Fruit fly (Drosophila melanogaster) whole organism, embryonic: ENCODE data around the gene CG7550.
A peak's percentile ranks its signal among the peaks of the same experiment; 100 is the strongest.

Experiments used
- Adf1 ChIP-seq: fragments of 200-800 bp; sonication (Bioruptor generic); IDR thresholded peaks from 2 replicates; pipeline ENCODE4 v1.3.6; 2022; ENCODE audit warnings: missing biosample characterization, missing genetic modification characterization
- Antp ChIP-seq: fragments of 200-800 bp; sonication (Bioruptor generic); optimal IDR thresholded peaks from 3 replicates; lab custom pipeline; 2016; ENCODE audit warnings: missing biosample characterization, missing genetic modification characterization
- Asciz ChIP-seq: fragments of 200-800 bp; sonication (Bioruptor generic); optimal IDR thresholded peaks from 2 replicates; lab custom pipeline; 2017; ENCODE audit warnings: missing biosample characterization, mild to moderate bottlenecking, missing genetic modification characterization, missing genetic modification reagents
- CG10147 ChIP-seq: fragments of 200-800 bp; sonication (Bioruptor generic); optimal IDR thresholded peaks from 2 replicates; lab custom pipeline; 2019; ENCODE audit warnings: missing biosample characterization, mild to moderate bottlenecking, missing genetic modification characterization, moderate library complexity
- CG1024 ChIP-seq: fragments of 200-800 bp; sonication (Bioruptor generic); IDR thresholded peaks from 2 replicates; pipeline ENCODE4 v1.3.6; 2022; ENCODE audit warnings: missing biosample characterization, missing genetic modification characterization
- CG10959 ChIP-seq: fragments of 200-800 bp; sonication (Bioruptor generic); IDR thresholded peaks from 2 replicates; pipeline ENCODE4 v1.3.6; 2022; ENCODE audit warnings: missing biosample characterization, missing genetic modification characterization
- CG11696 ChIP-seq: fragments of 200-800 bp; sonication (Bioruptor generic); IDR thresholded peaks from 2 replicates; pipeline ENCODE4 v1.3.6; 2022; ENCODE audit warnings: missing biosample characterization, missing genetic modification characterization
- CG13296 ChIP-seq: fragments of 200-800 bp; sonication (Bioruptor generic); optimal IDR thresholded peaks from 3 replicates; lab custom pipeline; 2018; ENCODE audit warnings: missing biosample characterization, mild to moderate bottlenecking, missing genetic modification characterization
- CG15601 ChIP-seq: fragments of 200-800 bp; sonication (Bioruptor generic); optimal IDR thresholded peaks from 3 replicates; lab custom pipeline; 2019; ENCODE audit warnings: missing biosample characterization, mild to moderate bottlenecking, missing genetic modification characterization, moderate library complexity
- CG17328 ChIP-seq: fragments of 200-800 bp; sonication (Bioruptor generic); IDR thresholded peaks from 2 replicates; pipeline ENCODE4 v1.3.6; 2022; ENCODE audit warnings: missing biosample characterization, missing genetic modification characterization
- CG1792 ChIP-seq: fragments of 200-800 bp; sonication (Bioruptor generic); optimal IDR thresholded peaks from 2 replicates; lab custom pipeline; 2016; ENCODE audit warnings: missing biosample characterization, missing genetic modification characterization
- CG3163 ChIP-seq: fragments of 200-800 bp; sonication (Bioruptor generic); optimal IDR thresholded peaks from 3 replicates; lab custom pipeline; 2016; ENCODE audit warnings: missing biosample characterization, missing genetic modification characterization
- CG34224 ChIP-seq: fragments of 200-800 bp; sonication (Bioruptor generic); IDR thresholded peaks from 3 replicates; pipeline ENCODE4 v1.3.6; 2022; ENCODE audit warnings: missing biosample characterization, missing genetic modification characterization; ENCODE audit not compliant: partially characterized antibody
- CG42726 ChIP-seq: fragments of 200-800 bp; sonication (Bioruptor generic); IDR thresholded peaks from 2 replicates; pipeline ENCODE4 v1.3.6; 2022; ENCODE audit warnings: missing biosample characterization, missing genetic modification characterization; ENCODE audit not compliant: partially characterized antibody
- CG4360 ChIP-seq: fragments of 200-800 bp; sonication (Bioruptor generic); IDR thresholded peaks from 2 replicates; pipeline ENCODE4 v1.3.6; 2022; ENCODE audit warnings: missing biosample characterization, missing genetic modification characterization
- CG6813 ChIP-seq: fragments of 200-800 bp; sonication (Bioruptor generic); optimal IDR thresholded peaks from 2 replicates; lab custom pipeline; 2017; ENCODE audit warnings: missing biosample characterization, missing genetic modification characterization, mild to moderate bottlenecking, moderate library complexity, missing genetic modification reagents
- CG7372 ChIP-seq: fragments of 200-800 bp; sonication (Bioruptor generic); IDR thresholded peaks from 2 replicates; pipeline ENCODE4 v1.3.6; 2022; ENCODE audit warnings: missing biosample characterization, missing genetic modification characterization
- CG7928 ChIP-seq: fragments of 200-800 bp; sonication (Bioruptor generic); optimal IDR thresholded peaks from 2 replicates; lab custom pipeline; 2017; ENCODE audit warnings: missing biosample characterization, mild to moderate bottlenecking, missing genetic modification characterization
- CG8089 ChIP-seq: fragments of 200-800 bp; sonication (Bioruptor generic); optimal IDR thresholded peaks from 3 replicates; lab custom pipeline; 2016; ENCODE audit warnings: missing biosample characterization, missing genetic modification characterization
- Dad ChIP-seq: fragments of 200-800 bp; sonication (Bioruptor generic); optimal IDR thresholded peaks from 3 replicates; lab custom pipeline; 2016; ENCODE audit warnings: missing biosample characterization, missing genetic modification characterization
- Dref ChIP-seq: fragments of 200-800 bp; sonication (Bioruptor generic); IDR thresholded peaks from 2 replicates; pipeline ENCODE4 v1.3.6; 2022; ENCODE audit warnings: missing biosample characterization, missing genetic modification characterization
- Fer2 ChIP-seq: fragments of 200-800 bp; sonication (Bioruptor generic); optimal IDR thresholded peaks from 2 replicates; lab custom pipeline; 2018; ENCODE audit warnings: missing biosample characterization, mild to moderate bottlenecking, missing genetic modification characterization, moderate library complexity
- HLHmδ ChIP-seq: fragments of 200-800 bp; sonication (Bioruptor generic); optimal IDR thresholded peaks from 2 replicates; lab custom pipeline; 2018; ENCODE audit warnings: missing biosample characterization, mild to moderate bottlenecking, missing genetic modification characterization, moderate library complexity
- Hey ChIP-seq: fragments of 200-800 bp; sonication (Bioruptor generic); optimal IDR thresholded peaks from 3 replicates; lab custom pipeline; 2018; ENCODE audit warnings: missing biosample characterization, mild to moderate bottlenecking, missing genetic modification characterization
- HmgD ChIP-seq: fragments of 200-800 bp; sonication (Bioruptor generic); optimal IDR thresholded peaks from 3 replicates; lab custom pipeline; 2016; ENCODE audit warnings: missing biosample characterization, missing genetic modification characterization
- PHDP ChIP-seq: fragments of 200-800 bp; sonication (Bioruptor generic); optimal IDR thresholded peaks from 3 replicates; lab custom pipeline; 2018; ENCODE audit warnings: missing biosample characterization, mild to moderate bottlenecking, missing genetic modification characterization, moderate library complexity
- Pdp1 ChIP-seq, 2 experiments: fragments of 200-800 bp; sonication (Bioruptor generic); optimal IDR thresholded peaks; 3 replicates each; lab custom pipeline; 2016; ENCODE audit warnings: missing biosample characterization in 2 of 2, missing genetic modification characterization in 2 of 2, mild to moderate bottlenecking in 1 of 2, moderate library complexity in 1 of 2
- Tbp ChIP-seq: fragments of >200 bp; optimal IDR thresholded peaks from 2 replicates; lab custom pipeline; 2018; ENCODE audit warnings: missing biosample characterization, missing genetic modification characterization
- bbx ChIP-seq: fragments of 200-800 bp; sonication (Bioruptor generic); IDR thresholded peaks from 2 replicates; pipeline ENCODE4 v1.3.6; 2022; ENCODE audit warnings: missing biosample characterization, missing genetic modification characterization; ENCODE audit not compliant: partially characterized antibody
- bsh ChIP-seq, 2 experiments: fragments of 200-800 bp; sonication (Bioruptor generic); optimal IDR thresholded peaks; 2 replicates each; lab custom pipeline; 2017 to 2018; ENCODE audit warnings: mild to moderate bottlenecking in 2 of 2, missing biosample characterization in 2 of 2, missing genetic modification characterization in 2 of 2, moderate library complexity in 1 of 2
- chm ChIP-seq: fragments of 200-800 bp; sonication (Bioruptor generic); IDR thresholded peaks from 2 replicates; pipeline ENCODE4 v1.3.6; 2022; ENCODE audit warnings: missing biosample characterization, missing genetic modification characterization
- chn ChIP-seq: fragments of 200-800 bp; sonication (Bioruptor generic); optimal IDR thresholded peaks from 2 replicates; lab custom pipeline; 2016; ENCODE audit warnings: missing biosample characterization, missing genetic modification characterization
- crol ChIP-seq: fragments of 200-800 bp; sonication (Bioruptor generic); IDR thresholded peaks from 2 replicates; pipeline ENCODE4 v1.3.6; 2022; ENCODE audit warnings: missing biosample characterization, missing genetic modification characterization
- crp ChIP-seq, 2 experiments: fragments of 200-800 bp; sonication (Bioruptor generic); optimal IDR thresholded peaks; 2 replicates in 1 of 2; 3 replicates in 1 of 2; lab custom pipeline; 2017; ENCODE audit warnings: missing biosample characterization in 2 of 2, missing genetic modification characterization in 2 of 2, mild to moderate bottlenecking in 1 of 2, moderate library complexity in 1 of 2
- dan ChIP-seq: fragments of 200-800 bp; sonication (Bioruptor generic); IDR thresholded peaks from 2 replicates; pipeline ENCODE4 v1.3.6; 2022; ENCODE audit warnings: missing biosample characterization, missing genetic modification characterization
- ems ChIP-seq: fragments of 200-800 bp; sonication (Bioruptor generic); optimal IDR thresholded peaks from 3 replicates; lab custom pipeline; 2016; ENCODE audit warnings: missing biosample characterization, missing genetic modification characterization
- eyg ChIP-seq: fragments of 200-800 bp; sonication (Bioruptor generic); optimal IDR thresholded peaks from 3 replicates; lab custom pipeline; 2016; ENCODE audit warnings: missing biosample characterization, missing genetic modification characterization
- fu2 ChIP-seq: fragments of 200-800 bp; sonication (Bioruptor generic); optimal IDR thresholded peaks from 2 replicates; lab custom pipeline; 2016; ENCODE audit warnings: missing biosample characterization, missing genetic modification characterization
- gsb ChIP-seq: fragments of 200-800 bp; sonication (Bioruptor generic); IDR thresholded peaks from 2 replicates; pipeline ENCODE4 v1.3.6; 2022; ENCODE audit warnings: missing biosample characterization, missing genetic modification characterization
- gt ChIP-seq: fragments of 200-800 bp; sonication (Bioruptor generic); IDR thresholded peaks from 2 replicates; pipeline ENCODE4 v1.3.6; 2022; ENCODE audit warnings: missing biosample characterization, missing genetic modification characterization
- pb ChIP-seq: fragments of 200-800 bp; sonication (Bioruptor generic); optimal IDR thresholded peaks from 3 replicates; lab custom pipeline; 2016; ENCODE audit warnings: missing biosample characterization, missing genetic modification characterization
- pfk ChIP-seq: fragments of 200-800 bp; sonication (Bioruptor generic); optimal IDR thresholded peaks from 2 replicates; lab custom pipeline; 2018; ENCODE audit warnings: missing biosample characterization, mild to moderate bottlenecking, missing genetic modification characterization, moderate library complexity
- sim ChIP-seq: fragments of 200-800 bp; sonication (Bioruptor generic); IDR thresholded peaks from 2 replicates; pipeline ENCODE4 v1.3.6; 2022; ENCODE audit warnings: missing biosample characterization, missing genetic modification characterization
- sisA ChIP-seq: fragments of 200-800 bp; sonication (Bioruptor generic); IDR thresholded peaks from 2 replicates; pipeline ENCODE4 v1.3.6; 2022; ENCODE audit warnings: missing biosample characterization, missing genetic modification characterization
- slou ChIP-seq: fragments of 200-800 bp; sonication (Bioruptor generic); optimal IDR thresholded peaks from 3 replicates; lab custom pipeline; 2016; ENCODE audit warnings: missing biosample characterization, missing genetic modification characterization
- sob ChIP-seq: fragments of 200-800 bp; sonication (Bioruptor generic); IDR thresholded peaks from 2 replicates; pipeline ENCODE4 v1.3.6; 2022; ENCODE audit warnings: missing biosample characterization, missing genetic modification characterization
- sqz ChIP-seq: fragments of 200-800 bp; sonication (Bioruptor generic); optimal IDR thresholded peaks from 3 replicates; lab custom pipeline; 2018; ENCODE audit warnings: missing biosample characterization, mild to moderate bottlenecking, missing genetic modification characterization
- ttk ChIP-seq: fragments of 200-800 bp; sonication (Bioruptor generic); IDR thresholded peaks from 2 replicates; pipeline ENCODE4 v2.1.2; 2022; ENCODE audit warnings: missing biosample characterization, missing genetic modification characterization
- tx ChIP-seq: fragments of 200-800 bp; sonication (Bioruptor generic); optimal IDR thresholded peaks from 2 replicates; lab custom pipeline; 2016; ENCODE audit warnings: missing biosample characterization, missing genetic modification characterization
- vvl ChIP-seq: fragments of 200-800 bp; sonication (Bioruptor generic); IDR thresholded peaks from 2 replicates; pipeline ENCODE4 v1.3.6; 2022; ENCODE audit warnings: missing biosample characterization, missing genetic modification characterization

The CG7550 gene

DNA sequence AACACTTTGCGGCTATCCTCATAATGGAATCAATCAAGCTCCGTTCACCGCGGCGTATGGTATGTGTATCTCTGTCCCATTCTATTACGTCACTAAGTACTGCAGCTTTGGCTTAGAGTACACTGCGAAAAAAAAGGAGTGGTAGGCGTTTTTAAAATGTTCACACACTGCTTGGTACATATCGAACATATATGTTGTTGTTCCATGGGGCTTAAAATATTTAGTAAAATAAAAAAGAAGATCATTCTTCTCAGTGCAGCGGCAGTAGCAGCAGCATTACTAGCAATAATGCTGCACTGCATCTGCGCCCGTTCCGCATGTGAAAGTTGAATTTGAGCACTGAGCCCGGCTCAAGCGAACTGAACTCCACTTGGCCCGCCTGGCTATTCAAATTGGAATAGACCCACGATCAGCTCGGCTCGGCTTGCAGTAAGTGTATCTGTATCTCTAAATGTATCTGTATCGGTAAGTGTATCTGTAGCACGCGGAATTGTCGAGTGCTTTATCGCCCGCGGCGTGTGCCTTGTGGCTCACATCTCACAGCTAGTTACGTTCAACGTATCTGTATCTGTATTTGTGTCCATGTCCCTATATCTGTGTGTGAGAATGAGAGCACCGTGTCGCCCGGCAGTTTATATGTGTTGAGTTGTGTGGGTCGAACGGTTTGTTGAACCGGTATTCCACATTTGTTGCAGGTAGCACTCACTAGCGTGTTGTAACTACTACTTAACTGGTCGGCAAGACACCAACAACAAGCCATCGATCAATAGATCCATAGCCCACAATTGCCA, 29.1 kb upstream of the CG7550 start (continued):
- TF ChIP-seq chm, result no peak
- TF ChIP-seq CG1792 (GFP tag; lab: Kevin White, UChicago), result no peak
- TF ChIP-seq dan (GFP tag; lab: Robert Waterston, UW), result no peak
- peak; percentile 41 for TF ChIP-seq CG6813 (GFP tag; lab: Kevin White, UChicago)
- TF ChIP-seq Hey (tag; lab: Kevin White, UChicago), result no peak
- TF ChIP-seq Tbp, result no peak
- TF ChIP-seq crol (GFP tag; lab: Robert Waterston, UW), result no peak
- no peak for TF ChIP-seq CG34224
- no peak for TF ChIP-seq slou (GFP tag; lab: Kevin White, UChicago)
- TF ChIP-seq sisA (GFP tag; lab: Robert Waterston, UW), result peak; percentile 68
- TF ChIP-seq pb (GFP tag; lab: Kevin White, UChicago), result no peak
- TF ChIP-seq fu2, result no peak
- TF ChIP-seq sqz (GFP tag; lab: Kevin White, UChicago), result peak; percentile 27
- TF ChIP-seq CG42726 (GFP tag; lab: Robert Waterston, UW), result no peak
- no peak for TF ChIP-seq CG3163 (GFP tag; lab: Kevin White, UChicago)
- no peak for TF ChIP-seq chn (GFP tag; lab: Kevin White, UChicago)
- no peak for TF ChIP-seq CG7372 (GFP tag; lab: Robert Waterston, UW)
- TF ChIP-seq CG17328 (GFP tag; lab: Robert Waterston, UW), result peak; percentile 63
- TF ChIP-seq PHDP (tag; lab: Kevin White, UChicago), result peak; percentile 49
- peak; percentile 23 for TF ChIP-seq Dad (GFP tag; lab: Kevin White, UChicago)
- TF ChIP-seq Dref (GFP tag; lab: Robert Waterston, UW), result no peak
- TF ChIP-seq Asciz, result peak; percentile 65
- TF ChIP-seq HLHmδ (GFP tag; lab: Kevin White, UChicago), result no peak
- TF ChIP-seq sob, result peak; percentile 46; the same call in 1 of the 2 replicates
- TF ChIP-seq vvl (GFP tag; lab: Robert Waterston, UW), result peak; percentile 75
- no peak for TF ChIP-seq CG7928 (GFP tag; lab: Kevin White, UChicago)
- no peak for TF ChIP-seq CG11696 (GFP tag; lab: Robert Waterston, UW)
- peak; percentile 27; the same call in 1 of the 2 replicates for TF ChIP-seq CG4360 (GFP tag; lab: Robert Waterston, UW)
- TF ChIP-seq ems (GFP tag; lab: Kevin White, UChicago), result peak; percentile 12
- TF ChIP-seq Antp (GFP tag; lab: Kevin White, UChicago), result peak; percentile 32
- TF ChIP-seq CG10147 (GFP tag; lab: Kevin White, UChicago), result no peak
- TF ChIP-seq Fer2 (tag; lab: Kevin White, UChicago), result no peak
- no peak for TF ChIP-seq gt
- TF ChIP-seq HmgD (GFP tag; lab: Kevin White, UChicago), result no peak
- no peak for TF ChIP-seq CG15601 (tag; lab: Kevin White, UChicago)
- TF ChIP-seq bbx (GFP tag; lab: Robert Waterston, UW), result no peak
- TF ChIP-seq CG8089, result peak; percentile 22
- no peak for TF ChIP-seq tx
- no peak for TF ChIP-seq Adf1 (GFP tag; lab: Robert Waterston, UW)
- no peak for TF ChIP-seq CG10959 (GFP tag; lab: Robert Waterston, UW)
- TF ChIP-seq sim, result no peak
- TF ChIP-seq crp (GFP tag; optimal IDR thresholded peaks at IDR 0.05; lab: Kevin White, UChicago), result peak in 1 of 2 experiments; percentile 3
- peak in 1 of 2 experiments; percentile 63 for TF ChIP-seq Pdp1 (GFP tag; optimal IDR thresholded peaks at IDR 0.05; lab: Kevin White, UChicago)
- TF ChIP-seq pfk (GFP tag; lab: Kevin White, UChicago), result no peak
- peak; percentile 51; the same call in 1 of the 2 replicates for TF ChIP-seq CG1024 (GFP tag; lab: Robert Waterston, UW)
- peak; percentile 10 for TF ChIP-seq CG13296 (GFP tag; lab: Kevin White, UChicago)
- TF ChIP-seq ttk (GFP tag; lab: Robert Waterston, UW), result peak; percentile 66; the same call in 1 of the 2 replicates
- no peak for TF ChIP-seq gsb
- no peak for TF ChIP-seq eyg (GFP tag; lab: Kevin White, UChicago)
- TF ChIP-seq bsh (GFP tag; optimal IDR thresholded peaks at IDR 0.05; lab: Kevin White, UChicago), result peak; percentile 65 to 69
